Worm (Caenorhabditis elegans) whole organism, L1 larva: ENCODE results near the gene T09E8.4.

Experiments used
- C04F5.9 ChIP-seq: sonication (generic microtip); optimal IDR thresholded peaks from 2 replicates; lab custom pipeline; 2016; ENCODE audit warnings: missing genetic modification characterization, missing compliant biosample characterization
- C34B4.2 ChIP-seq: sonication (generic microtip); optimal IDR thresholded peaks from 2 replicates; lab custom pipeline; 2017; ENCODE audit warnings: mild to moderate bottlenecking, missing genetic modification characterization, missing compliant biosample characterization
- Y116A8C.19 ChIP-seq: sonication (generic microtip); optimal IDR thresholded peaks from 2 replicates; lab custom pipeline; 2016; ENCODE audit warnings: missing compliant biosample characterization, missing genetic modification characterization, borderline replicate concordance
- alr-1 ChIP-seq: fragments of 200-800 bp; sonication (Bioruptor generic); optimal IDR thresholded peaks from 2 replicates; lab custom pipeline; 2018; ENCODE audit warnings: borderline replicate concordance, mild to moderate bottlenecking, missing genetic modification characterization, missing compliant biosample characterization
- aly-2 ChIP-seq: fragments of 150-350 bp; optimal IDR thresholded peaks from 2 replicates; lab custom pipeline; 2014; ENCODE audit warnings: missing biosample characterization, missing genetic modification characterization
- ama-1 ChIP-seq: fragments of 150-350 bp; optimal IDR thresholded peaks from 2 replicates; lab custom pipeline; 2014
- ceh-8 ChIP-seq: fragments of 200-800 bp; sonication (Bioruptor generic); optimal IDR thresholded peaks from 2 replicates; lab custom pipeline; 2018; ENCODE audit warnings: mild to moderate bottlenecking, missing genetic modification characterization, moderate library complexity, missing compliant biosample characterization
- dpl-1 ChIP-seq, 3 experiments: fragments of 150-350 bp in 2 of 3; sonication (generic microtip) in 1 of 3; optimal IDR thresholded peaks; 2 replicates each; lab custom pipeline; 2014 to 2017; ENCODE audit warnings: missing biosample characterization in 3 of 3, missing genetic modification characterization in 3 of 3, missing genetic modification reagents in 3 of 3
- efl-1 ChIP-seq, 4 experiments: fragments of 150-350 bp; optimal IDR thresholded peaks in 3 of 4; peaks in 1 of 4; 1 replicate in 1 of 4; 2 replicates in 3 of 4; lab custom pipeline; 2014; ENCODE audit warnings: missing biosample characterization in 2 of 4, missing genetic modification characterization in 2 of 4, missing genetic modification reagents in 2 of 4
- elt-3 ChIP-seq, 6 experiments: fragments of 150-350 bp in 1 of 6; sonication (generic microtip); optimal IDR thresholded peaks; 2 replicates each; lab custom pipeline; 2017 to 2018; ENCODE audit warnings: missing biosample characterization in 6 of 6, missing genetic modification characterization in 6 of 6, inconsistent platforms in 1 of 6
- ets-5 ChIP-seq: fragments of 200-800 bp; sonication (Bioruptor generic); IDR thresholded peaks from 2 replicates; pipeline ENCODE4 v1.3.6; 2022; ENCODE audit warnings: missing genetic modification characterization, missing compliant biosample characterization
- fkh-10 ChIP-seq: sonication (generic microtip); optimal IDR thresholded peaks from 2 replicates; lab custom pipeline; 2017; ENCODE audit warnings: missing biosample characterization, missing genetic modification reagents, missing genetic modification characterization
- fos-1 ChIP-seq: fragments of 150-350 bp; optimal IDR thresholded peaks from 2 replicates; lab custom pipeline; 2014; ENCODE audit warnings: missing biosample characterization, missing genetic modification characterization
- hlh-4 ChIP-seq: sonication (generic microtip); optimal IDR thresholded peaks from 2 replicates; lab custom pipeline; 2016; ENCODE audit warnings: mild to moderate bottlenecking, missing genetic modification characterization, missing compliant biosample characterization
- hpl-2 ChIP-seq: fragments of 150-350 bp; optimal IDR thresholded peaks from 2 replicates; lab custom pipeline; 2014; ENCODE audit warnings: missing biosample characterization, missing genetic modification reagents, missing genetic modification characterization
- irx-1 ChIP-seq: sonication (generic microtip); optimal IDR thresholded peaks from 2 replicates; lab custom pipeline; 2016; ENCODE audit warnings: missing genetic modification characterization, missing compliant biosample characterization
- isw-1 ChIP-seq: fragments of 200-800 bp; sonication (Bioruptor generic); IDR thresholded peaks from 2 replicates; pipeline ENCODE4 v1.3.6; 2022; ENCODE audit warnings: missing genetic modification characterization, missing compliant biosample characterization
- jun-1 ChIP-seq: fragments of 150-350 bp; optimal IDR thresholded peaks from 2 replicates; lab custom pipeline; 2014; ENCODE audit warnings: missing biosample characterization, missing genetic modification reagents, missing genetic modification characterization
- lin-35 ChIP-seq, 2 experiments: fragments of 150-350 bp; optimal IDR thresholded peaks; 2 replicates each; lab custom pipeline; 2014; ENCODE audit warnings: missing biosample characterization in 2 of 2, missing genetic modification characterization in 2 of 2, missing genetic modification reagents in 2 of 2
- nhr-11 ChIP-seq: fragments of 150-350 bp; optimal IDR thresholded peaks from 2 replicates; lab custom pipeline; 2014; ENCODE audit warnings: missing biosample characterization, missing genetic modification characterization
- nhr-12 ChIP-seq: sonication (generic microtip); optimal IDR thresholded peaks from 2 replicates; lab custom pipeline; 2017; ENCODE audit warnings: missing biosample characterization, missing genetic modification characterization
- nhr-19 ChIP-seq: fragments of 200-800 bp; sonication (Bioruptor generic); conservative IDR thresholded peaks from 2 replicates; pipeline ENCODE4 v1.3.6; 2022; ENCODE audit warnings: missing genetic modification characterization, missing compliant biosample characterization
- nhr-20 ChIP-seq: sonication (generic microtip); optimal IDR thresholded peaks from 2 replicates; lab custom pipeline; 2016; ENCODE audit warnings: mild to moderate bottlenecking, missing genetic modification characterization, missing compliant biosample characterization
- nhr-237 ChIP-seq: fragments of 150-350 bp; optimal IDR thresholded peaks from 2 replicates; lab custom pipeline; 2014; ENCODE audit warnings: missing biosample characterization, missing genetic modification characterization
- nhr-47 ChIP-seq: sonication (generic microtip); optimal IDR thresholded peaks from 2 replicates; lab custom pipeline; 2016; ENCODE audit warnings: mild to moderate bottlenecking, missing genetic modification characterization, moderate library complexity, missing compliant biosample characterization
- nhr-71 ChIP-seq: sonication (generic microtip); optimal IDR thresholded peaks from 2 replicates; lab custom pipeline; 2016; ENCODE audit warnings: mild to moderate bottlenecking, missing genetic modification characterization, moderate library complexity, missing compliant biosample characterization
- nhr-84 ChIP-seq: sonication (generic microtip); optimal IDR thresholded peaks from 2 replicates; lab custom pipeline; 2017; ENCODE audit warnings: missing biosample characterization, missing genetic modification characterization
- nhr-85 ChIP-seq: sonication (generic microtip); peaks from one replicate; lab custom pipeline; 2016; ENCODE audit warnings: missing genetic modification characterization, inconsistent platforms, missing compliant biosample characterization
- nhr-90 ChIP-seq: sonication (generic microtip); optimal IDR thresholded peaks from 2 replicates; lab custom pipeline; 2016; ENCODE audit warnings: mild to moderate bottlenecking, missing genetic modification characterization, missing compliant biosample characterization; ENCODE audit not compliant: poor library complexity
- pag-3 ChIP-seq: sonication (generic microtip); optimal IDR thresholded peaks from 2 replicates; lab custom pipeline; 2017; ENCODE audit warnings: missing genetic modification characterization, mild to moderate bottlenecking, missing compliant biosample characterization, antibody characterized with exemption, borderline replicate concordance; ENCODE audit not compliant: insufficient read depth
- snu-23 ChIP-seq: sonication (generic microtip); optimal IDR thresholded peaks from 2 replicates; lab custom pipeline; 2016; ENCODE audit warnings: missing genetic modification characterization, missing compliant biosample characterization
- sptf-1 ChIP-seq: fragments of 150-350 bp; optimal IDR thresholded peaks from 2 replicates; lab custom pipeline; 2014; ENCODE audit warnings: missing biosample characterization, missing genetic modification characterization
- swsn-7 ChIP-seq: sonication (generic microtip); optimal IDR thresholded peaks from 2 replicates; lab custom pipeline; 2016; ENCODE audit warnings: missing genetic modification characterization, missing compliant biosample characterization
- vab-15 ChIP-seq: sonication (generic microtip); optimal IDR thresholded peaks from 2 replicates; lab custom pipeline; 2017; ENCODE audit warnings: missing genotype, mild to moderate bottlenecking, missing genetic modification characterization, missing compliant biosample characterization
- xbp-1 ChIP-seq: sonication (generic microtip); optimal IDR thresholded peaks from 2 replicates; lab custom pipeline; 2016; ENCODE audit warnings: missing genetic modification characterization, missing compliant biosample characterization
- zip-4 ChIP-seq: fragments of 200-800 bp; sonication (Bioruptor generic); optimal IDR thresholded peaks from 2 replicates; lab custom pipeline; 2018; ENCODE audit warnings: mild to moderate bottlenecking, missing genetic modification characterization, moderate library complexity, missing compliant biosample characterization
- ztf-11 ChIP-seq, 2 experiments: sonication (generic microtip); optimal IDR thresholded peaks; 2 replicates each; lab custom pipeline; 2016 to 2017; ENCODE audit warnings: missing genetic modification characterization in 2 of 2, missing biosample characterization in 1 of 2, missing compliant biosample characterization in 1 of 2

T09E8.4 gene

ce11 chrV:13200609-13201008 lies 16.6 kb upstream of the T09E8.4 start (continued):
- TF ChIP-seq swsn-7 (tag; lab: Kevin White, UChicago) = no peak
- TF ChIP-seq nhr-12 = no peak
- TF ChIP-seq ztf-11 (tag; optimal IDR thresholded peaks at IDR 0.05; lab: Kevin White, UChicago) = no peak
- peak; percentile 44 for TF ChIP-seq aly-2 (tag; lab: Kevin White, UChicago)
- TF ChIP-seq lin-35 (GFP tag; optimal IDR thresholded peaks at IDR 0.05; lab: Kevin White, UChicago) = no peak
- TF ChIP-seq ceh-8 (GFP tag; lab: Kevin White, UChicago) = no peak
- no peak for TF ChIP-seq nhr-47
- TF ChIP-seq jun-1 = no peak
- TF ChIP-seq pag-3 (tag; lab: Kevin White, UChicago) = no peak

- TF ChIP-seq zip-4 = no peak
- no peak for TF ChIP-seq irx-1 (tag; lab: Kevin White, UChicago)
- TF ChIP-seq dpl-1 (GFP tag; optimal IDR thresholded peaks at IDR 0.05; lab: Kevin White, UChicago) = no peak
- no peak for TF ChIP-seq nhr-71 (tag; lab: Kevin White, UChicago)
- TF ChIP-seq nhr-19 (GFP tag; lab: Robert Waterston, UW) = no peak
- no peak for TF ChIP-seq Y116A8C.19 (tag; lab: Kevin White, UChicago)
- TF ChIP-seq vab-15 (tag; lab: Kevin White, UChicago) = no peak
- no peak for TF ChIP-seq hpl-2 (GFP tag; lab: Kevin White, UChicago)
- TF ChIP-seq xbp-1 (tag; lab: Kevin White, UChicago) = no peak
- TF ChIP-seq ets-5 (GFP tag; lab: Robert Waterston, UW) = no peak
- no peak for TF ChIP-seq C04F5.9 (tag; lab: Kevin White, UChicago)
- TF ChIP-seq nhr-20 (tag; lab: Kevin White, UChicago) = no peak
- TF ChIP-seq nhr-237 (tag; lab: Kevin White, UChicago) = no peak
- no peak for TF ChIP-seq isw-1 (GFP tag; lab: Robert Waterston, UW)
- TF ChIP-seq nhr-47 = no peak
Measured at ce11 chrV:13197823-13198222, 13.8 kb upstream of the T09E8.4 start, which contains the start of gene F57B1.9. Gene F57B1.9 (minus strand): TSS chrV:13197923.

- no peak for TF ChIP-seq C34B4.2
- no peak for TF ChIP-seq nhr-11 (tag; lab: Kevin White, UChicago)
- no peak for TF ChIP-seq efl-1 (optimal IDR thresholded peaks at IDR 0.05; lab: Kevin White, UChicago)
- TF ChIP-seq efl-1 (GFP tag; optimal IDR thresholded peaks at IDR 0.05 in 1 of 2; lab: Kevin White, UChicago) = peak in 1 of 2 experiments; percentile 56
- TF ChIP-seq elt-3 (tag; optimal IDR thresholded peaks at IDR 0.05; lab: Kevin White, UChicago) = no peak
Measured at ce11 chrV:13195548-13195947, 11.5 kb upstream of the T09E8.4 start, which contains the start of gene F57B1.1. Gene F57B1.1 (minus strand): TSS chrV:13195648.

ce11 chrV:13193488-13194042 lies 9.5 kb upstream of the T09E8.4 start, which contains the start of gene sun-1:
Gene sun-1 (minus strand): TSS chrV:13193538.
- TF ChIP-seq dpl-1 (GFP tag; optimal IDR thresholded peaks at IDR 0.05; lab: Kevin White, UChicago) (no peak), sptf-1 (no peak), fos-1 (tag; lab: Kevin White, UChicago) (no peak), nhr-84 (tag; lab: Kevin White, UChicago) (no peak), ceh-8 (GFP tag; lab: Kevin White, UChicago) (no peak)

ce11 chrV:13185384-13185783 lies 1.3 kb upstream of the T09E8.4 start, which contains the start of gene sri-6:
Gene sri-6 (plus strand): TSS chrV:13185684.
- TF ChIP-seq efl-1 (optimal IDR thresholded peaks at IDR 0.05; lab: Kevin White, UChicago) = no peak
- peak in 1 of 2 experiments; percentile 12 for TF ChIP-seq efl-1 (GFP tag; optimal IDR thresholded peaks at IDR 0.05 in 1 of 2; lab: Kevin White, UChicago)
- TF ChIP-seq fkh-10 (GFP tag; lab: Kevin White, UChicago) = no peak
- TF ChIP-seq vab-15 (tag; lab: Kevin White, UChicago) = no peak
- TF ChIP-seq snu-23 = no peak
- no peak for TF ChIP-seq nhr-90 (tag; lab: Kevin White, UChicago)
- no peak for TF ChIP-seq nhr-20 (tag; lab: Kevin White, UChicago)
- TF ChIP-seq elt-3 (tag; optimal IDR thresholded peaks at IDR 0.05; lab: Kevin White, UChicago) = no peak
- TF ChIP-seq nhr-12 = no peak
- TF ChIP-seq nhr-85 (tag; lab: Kevin White, UChicago) = no peak
- TF ChIP-seq alr-1 (tag; lab: Kevin White, UChicago) = no peak
- TF ChIP-seq hlh-4 (tag; lab: Kevin White, UChicago) = peak; percentile 65
- no peak for TF ChIP-seq ama-1
- TF ChIP-seq, all 84 proteins: peak for 2
